ENCODE assay signal across 2 fruit fly cellular contexts in genomic region chr3L:11997959-11998358, dm6.
TF ChIP-seq lines count a peak whose summit lies in the region.

TSS of gene Grip163 (minus strand) at chr3L:11998138.

- TF ChIP-seq CTCF in whole organism, embryonic (GFP tag; optimal IDR thresholded peaks at IDR 0.05; lab: Kevin White, UChicago): no peak

TF ChIP-seq in whole organism, embryonic, 481 proteins besides CTCF, POLR2A, EP300 and RAD21:
- TF ChIP-seq crc (GFP tag; optimal IDR thresholded peaks at IDR 0.05; lab: Kevin White, UChicago) (no peak), CG12769 (tag; optimal IDR thresholded peaks at IDR 0.05; lab: Kevin White, UChicago) (no peak), trem (tag; optimal IDR thresholded peaks at IDR 0.05; lab: Kevin White, UChicago) (peak; percentile 35), stwl (tag; optimal IDR thresholded peaks at IDR 0.05; lab: Kevin White, UChicago) (peak; percentile 52), insv (GFP tag; optimal IDR thresholded peaks at IDR 0.05; lab: Kevin White, UChicago) (peak in 1 of 2 experiments; percentile 77), fd3F (GFP tag; optimal IDR thresholded peaks at IDR 0.05; lab: Kevin White, UChicago) (no peak), BEAF-32 (GFP tag; optimal IDR thresholded peaks at IDR 0.05; lab: Kevin White, UChicago) (peak; percentile 6), MESR4 (GFP tag; optimal IDR thresholded peaks at IDR 0.05; lab: Kevin White, UChicago) (peak; percentile 46), MBD-R2 (GFP tag; IDR thresholded peaks at IDR 0.05; lab: Robert Waterston, UW) (peak; percentile 51; the same call in 1 of the 2 replicates), Myb (GFP tag; optimal IDR thresholded peaks at IDR 0.05; lab: Kevin White, UChicago) (peak; percentile 87), E2f2 (GFP tag; IDR thresholded peaks at IDR 0.05; lab: Robert Waterston, UW) (peak; percentile 13; the same call in 1 of the 2 replicates), salm (tag; optimal IDR thresholded peaks at IDR 0.05; lab: Kevin White, UChicago) (no peak), Scr (GFP tag; IDR thresholded peaks at IDR 0.05; lab: Robert Waterston, UW; ENCODE audit: partially characterized antibody) (peak; percentile 15; the same call in 1 of the 2 replicates), Elba2 (GFP tag; optimal IDR thresholded peaks at IDR 0.05; lab: Kevin White, UChicago) (peak; percentile 20), pzg (GFP tag; optimal IDR thresholded peaks at IDR 0.05; lab: Kevin White, UChicago) (peak; percentile 17), YL-1 (GFP tag; optimal IDR thresholded peaks at IDR 0.05; lab: Kevin White, UChicago) (peak; percentile 21), CG9797 (GFP tag; optimal IDR thresholded peaks at IDR 0.05; lab: Kevin White, UChicago) (peak; percentile 35), onecut (GFP tag; IDR thresholded peaks at IDR 0.05; lab: Robert Waterston, UW) (peak; percentile 78), CG13287 (GFP tag; IDR thresholded peaks at IDR 0.05; lab: Robert Waterston, UW; ENCODE audit: partially characterized antibody) (peak; percentile 10; the same call in 1 of the 2 replicates), CG9215 (GFP tag; IDR thresholded peaks at IDR 0.05; lab: Robert Waterston, UW) (no peak), CG8944 (GFP tag; optimal IDR thresholded peaks at IDR 0.05; lab: Kevin White, UChicago) (no peak), gfzf (GFP tag; optimal IDR thresholded peaks at IDR 0.05; lab: Kevin White, UChicago) (peak; percentile 70), CG4617 (GFP tag; optimal IDR thresholded peaks at IDR 0.05; lab: Kevin White, UChicago; ENCODE audit: borderline replicate concordance) (peak; percentile 4)
TF ChIP-seq in whole organism, embryonic: peak in this region for 17.

TF ChIP-seq in whole organism, prepupa, 60 proteins besides CTCF, POLR2A, EP300 and RAD21:
- TF ChIP-seq cyc (GFP tag; optimal IDR thresholded peaks at IDR 0.05; lab: Kevin White, UChicago) (peak; percentile 2), CG4318 (GFP tag; optimal IDR thresholded peaks at IDR 0.05; lab: Kevin White, UChicago) (no peak)
